Worm (Caenorhabditis elegans) whole organism, L4 larva: ENCODE data around the gene nhr-172.
"Not testable (repeated sequence)": the region's sequence is repeated elsewhere in the genome, so short reads cannot be mapped to it uniquely, and the experiment has no call there.

Experiments
- D1046.2 ChIP-seq: fragments of 200-800 bp; sonication (Bioruptor generic); IDR thresholded peaks from 2 replicates; pipeline ENCODE4 v1.3.6; 2022; ENCODE audit warnings: missing genetic modification characterization, missing compliant biosample characterization
- F26F4.8 ChIP-seq: fragments of 200-800 bp; sonication (Bioruptor generic); conservative IDR thresholded peaks from 2 replicates; pipeline ENCODE4 v1.3.6; 2022; ENCODE audit warnings: missing genetic modification characterization, missing compliant biosample characterization
- F44E2.7 ChIP-seq: fragments of 200-800 bp; sonication (Bioruptor generic); IDR thresholded peaks from 2 replicates; pipeline ENCODE4 v2.1.2; 2022; ENCODE audit warnings: missing genetic modification characterization, missing compliant biosample characterization
- F49E8.2 ChIP-seq: sonication (generic microtip); optimal IDR thresholded peaks from 2 replicates; lab custom pipeline; 2016; ENCODE audit warnings: missing compliant biosample characterization, mild to moderate bottlenecking, missing genetic modification characterization, borderline replicate concordance
- R02D3.7 ChIP-seq: fragments of 150-350 bp; sonication (generic microtip); optimal IDR thresholded peaks from 3 replicates; lab custom pipeline; 2014; ENCODE audit warnings: missing biosample characterization, missing genetic modification characterization
- T20F7.1 ChIP-seq: fragments of 200-800 bp; sonication (Bioruptor generic); optimal IDR thresholded peaks from 2 replicates; lab custom pipeline; 2018; ENCODE audit warnings: mild to moderate bottlenecking, missing genetic modification characterization, missing compliant biosample characterization
- Y105C5A.15 ChIP-seq: fragments of 200-800 bp; sonication (Bioruptor generic); IDR thresholded peaks from 2 replicates; pipeline ENCODE4 v1.3.6; 2022; ENCODE audit warnings: missing genetic modification characterization, missing compliant biosample characterization
- Y48G9A.11 ChIP-seq: fragments of 200-800 bp; sonication (Bioruptor generic); IDR thresholded peaks from 2 replicates; pipeline ENCODE4 v1.3.6; 2022; ENCODE audit warnings: missing genetic modification reagents, missing genetic modification characterization, missing compliant biosample characterization
- Y75B8A.6 ChIP-seq: fragments of 200-800 bp; sonication (Bioruptor generic); IDR thresholded peaks from 2 replicates; pipeline ENCODE4 v1.3.6; 2022; ENCODE audit warnings: missing genetic modification reagents, missing genetic modification characterization, missing compliant biosample characterization
- ZK337.2 ChIP-seq: fragments of 200-800 bp; sonication (Bioruptor generic); IDR thresholded peaks from 2 replicates; pipeline ENCODE4 v1.3.6; 2022; ENCODE audit warnings: missing genetic modification reagents, missing genetic modification characterization, missing compliant biosample characterization
- arid-1 ChIP-seq: fragments of 200-800 bp; sonication (Bioruptor generic); conservative IDR thresholded peaks from 2 replicates; pipeline ENCODE4 v1.3.6; 2022; ENCODE audit warnings: missing genetic modification reagents, missing genetic modification characterization, missing compliant biosample characterization
- ceh-20 ChIP-seq: fragments of 200-800 bp; sonication (Bioruptor generic); IDR thresholded peaks from 2 replicates; pipeline ENCODE4 v1.3.6; 2022; ENCODE audit warnings: missing genetic modification reagents, missing genetic modification characterization, missing compliant biosample characterization
- ceh-32 ChIP-seq: sonication (generic microtip); optimal IDR thresholded peaks from 2 replicates; lab custom pipeline; 2016; ENCODE audit warnings: mild to moderate bottlenecking, missing genetic modification characterization, missing compliant biosample characterization; ENCODE audit not compliant: poor library complexity
- ceh-44 ChIP-seq: fragments of 200-800 bp; sonication (Bioruptor generic); IDR thresholded peaks from 2 replicates; pipeline ENCODE4 v1.3.6; 2022; ENCODE audit warnings: missing genetic modification reagents, missing genetic modification characterization, missing compliant biosample characterization
- daf-16 ChIP-seq, 3 experiments: sonication (generic microtip); optimal IDR thresholded peaks; 2 replicates each; lab custom pipeline; 2016 to 2017; ENCODE audit warnings: missing genetic modification characterization in 3 of 3, missing genetic modification reagents in 3 of 3, mild to moderate bottlenecking in 2 of 3, missing compliant biosample characterization in 2 of 3, missing biosample characterization in 1 of 3, moderate library complexity in 1 of 3
- dmd-8 ChIP-seq: fragments of 200-800 bp; sonication (Bioruptor generic); IDR thresholded peaks from 2 replicates; pipeline ENCODE4 v1.3.6; 2022; ENCODE audit warnings: missing genetic modification characterization, missing compliant biosample characterization
- dmd-9 ChIP-seq: fragments of 200-800 bp; sonication (Bioruptor generic); IDR thresholded peaks from 2 replicates; pipeline ENCODE4 v1.3.6; 2022; ENCODE audit warnings: missing genetic modification reagents, missing genetic modification characterization, missing compliant biosample characterization
- duxl-1 ChIP-seq: sonication (generic microtip); optimal IDR thresholded peaks from 2 replicates; lab custom pipeline; 2016; ENCODE audit warnings: mild to moderate bottlenecking, missing genetic modification characterization, moderate library complexity, missing compliant biosample characterization; ENCODE audit not compliant: poor library complexity
- fkh-10 ChIP-seq: fragments of 150-350 bp; optimal IDR thresholded peaks from 2 replicates; lab custom pipeline; 2014; ENCODE audit warnings: missing biosample characterization, missing genetic modification reagents, missing genetic modification characterization
- lim-7 ChIP-seq: fragments of 200-800 bp; sonication (Bioruptor generic); IDR thresholded peaks from 2 replicates; pipeline ENCODE4 v1.3.6; 2022; ENCODE audit warnings: missing genetic modification characterization, missing compliant biosample characterization
- lin-1 ChIP-seq: fragments of 200-800 bp; sonication (Bioruptor generic); IDR thresholded peaks from 2 replicates; pipeline ENCODE4 v1.3.6; 2022; ENCODE audit warnings: missing genetic modification reagents, missing genetic modification characterization, missing compliant biosample characterization
- lir-3 ChIP-seq: sonication (generic microtip); optimal IDR thresholded peaks from 2 replicates; lab custom pipeline; 2016; ENCODE audit warnings: mild to moderate bottlenecking, missing genetic modification characterization, missing compliant biosample characterization
- madf-5 ChIP-seq, 2 experiments: fragments of 200-800 bp; sonication (Bioruptor generic); IDR thresholded peaks; 2 replicates each; pipeline ENCODE4 v1.3.6; 2022; ENCODE audit warnings: missing compliant biosample characterization in 2 of 2, missing genetic modification characterization in 2 of 2
- madf-9 ChIP-seq: fragments of 200-800 bp; sonication (Bioruptor generic); conservative IDR thresholded peaks from 2 replicates; pipeline ENCODE4 v1.3.6; 2022; ENCODE audit warnings: missing genetic modification reagents, missing genetic modification characterization, missing compliant biosample characterization
- mdt-29 ChIP-seq: fragments of 200-800 bp; sonication (Bioruptor generic); IDR thresholded peaks from 2 replicates; pipeline ENCODE4 v1.3.6; 2022; ENCODE audit warnings: missing genetic modification reagents, missing genetic modification characterization, missing compliant biosample characterization
- mep-1 ChIP-seq: fragments of 150-350 bp; sonication (generic microtip); optimal IDR thresholded peaks from 3 replicates; lab custom pipeline; 2014; ENCODE audit warnings: missing biosample characterization, missing genetic modification characterization
- mxl-2 ChIP-seq: fragments of 200-800 bp; sonication (Bioruptor generic); conservative IDR thresholded peaks from 2 replicates; pipeline ENCODE4 v1.3.6; 2022; ENCODE audit warnings: missing genetic modification reagents, missing genetic modification characterization, missing compliant biosample characterization
- nhr-11 ChIP-seq: fragments of 150-350 bp; optimal IDR thresholded peaks from 2 replicates; lab custom pipeline; 2014; ENCODE audit warnings: missing biosample characterization, missing genetic modification characterization
- nhr-111 ChIP-seq: fragments of 200-800 bp; sonication (Bioruptor generic); optimal IDR thresholded peaks from 2 replicates; lab custom pipeline; 2018; ENCODE audit warnings: mild to moderate bottlenecking, missing genetic modification characterization, missing compliant biosample characterization
- nhr-41 ChIP-seq: fragments of 200-800 bp; sonication (Bioruptor generic); IDR thresholded peaks from 2 replicates; pipeline ENCODE4 v1.3.6; 2022; ENCODE audit warnings: missing genetic modification reagents, missing genetic modification characterization, missing compliant biosample characterization
- nhr-42 ChIP-seq: fragments of 200-800 bp; sonication (Bioruptor generic); IDR thresholded peaks from 2 replicates; pipeline ENCODE4 v1.3.6; 2022; ENCODE audit warnings: missing genetic modification characterization, missing compliant biosample characterization
- nhr-48 ChIP-seq: sonication (generic microtip); optimal IDR thresholded peaks from 2 replicates; lab custom pipeline; 2016; ENCODE audit warnings: mild to moderate bottlenecking, missing genetic modification characterization, missing compliant biosample characterization
- nhr-77 ChIP-seq: fragments of 150-350 bp; optimal IDR thresholded peaks from 2 replicates; lab custom pipeline; 2014; ENCODE audit warnings: missing biosample characterization, missing genetic modification characterization
- pha-4 ChIP-seq, 2 experiments: fragments of 150-350 bp in 1 of 2; fragments of 200-800 bp in 1 of 2; sonication (Bioruptor generic) in 1 of 2; IDR thresholded peaks in 1 of 2; optimal IDR thresholded peaks in 1 of 2; 2 replicates each; pipeline versions ENCODE4 v1.3.6 to Lab custom; 2014 to 2022; ENCODE audit warnings: missing genetic modification characterization in 2 of 2, missing genetic modification reagents in 2 of 2, missing biosample characterization in 1 of 2, missing compliant biosample characterization in 1 of 2
- php-3 ChIP-seq: fragments of 200-800 bp; sonication (Bioruptor generic); IDR thresholded peaks from 2 replicates; pipeline ENCODE4 v1.3.6; 2022; ENCODE audit warnings: missing genetic modification reagents, missing genetic modification characterization, missing compliant biosample characterization
- set-16 ChIP-seq: fragments of 200-800 bp; sonication (Bioruptor generic); IDR thresholded peaks from 2 replicates; pipeline ENCODE4 v1.3.6; 2022; ENCODE audit warnings: missing genetic modification reagents, missing genetic modification characterization, missing compliant biosample characterization
- snpc-1.2 ChIP-seq: fragments of 200-800 bp; sonication (Bioruptor generic); IDR thresholded peaks from 2 replicates; pipeline ENCODE4 v1.3.6; 2022; ENCODE audit warnings: missing genetic modification reagents, missing genetic modification characterization, missing compliant biosample characterization
- snpc-4 ChIP-seq: fragments of 150-350 bp; optimal IDR thresholded peaks from 2 replicates; lab custom pipeline; 2014; ENCODE audit warnings: missing biosample characterization, missing genetic modification characterization
- spr-1 ChIP-seq: sonication (generic microtip); optimal IDR thresholded peaks from 2 replicates; lab custom pipeline; 2016; ENCODE audit warnings: mild to moderate bottlenecking, missing genetic modification characterization, missing compliant biosample characterization
- spr-3 ChIP-seq: fragments of 200-800 bp; sonication (Bioruptor generic); optimal IDR thresholded peaks from 2 replicates; lab custom pipeline; 2018; ENCODE audit warnings: mild to moderate bottlenecking, missing genetic modification characterization, missing compliant biosample characterization
- tra-1 ChIP-seq: fragments of 200-800 bp; sonication (Bioruptor generic); IDR thresholded peaks from 2 replicates; pipeline ENCODE4 v1.3.6; 2022; ENCODE audit warnings: missing genetic modification reagents, missing genetic modification characterization, missing compliant biosample characterization
- vab-7 ChIP-seq: fragments of 200-800 bp; sonication (Bioruptor generic); IDR thresholded peaks from 2 replicates; pipeline ENCODE4 v1.3.6; 2022; ENCODE audit warnings: missing genetic modification reagents, missing genetic modification characterization, missing compliant biosample characterization
- zfp-2 ChIP-seq: sonication (generic microtip); optimal IDR thresholded peaks from 2 replicates; lab custom pipeline; 2016; ENCODE audit warnings: mild to moderate bottlenecking, missing genetic modification characterization, missing compliant biosample characterization

nhr-172 gene

ce11 chrV:7548499-7548898, 39.7 kb downstream of the nhr-172 start:
- TF ChIP-seq dmd-8 (GFP tag; lab: Robert Waterston, UW) (peak; percentile 95), Y105C5A.15 (GFP tag; lab: Robert Waterston, UW) (peak; percentile 87), ceh-20 (GFP tag; lab: Robert Waterston, UW) (0 out of 2 replicates have a peak, but pooled peaks have one; percentile 59), D1046.2 (peak; percentile 81; the same call in 1 of the 2 replicates), lin-1 (peak; percentile 85), nhr-41 (peak; percentile 73; the same call in 1 of the 2 replicates), lir-3 (tag; lab: Kevin White, UChicago) (peak; percentile 0), F26F4.8 (GFP tag; lab: Robert Waterston, UW) (peak; percentile 95), nhr-42 (GFP tag; lab: Robert Waterston, UW) (peak; percentile 62; the same call in 1 of the 2 replicates), Y75B8A.6 (GFP tag; lab: Robert Waterston, UW) (0 out of 2 replicates have a peak, but pooled peaks have one; percentile 10), mxl-2 (0 out of 2 replicates have a peak, but pooled peaks have one; percentile 18), lim-7 (GFP tag; lab: Robert Waterston, UW) (peak; percentile 90), mdt-29 (GFP tag; lab: Robert Waterston, UW) (peak; percentile 71; the same call in 1 of the 2 replicates), ZK337.2 (GFP tag; lab: Robert Waterston, UW) (peak; percentile 73), ceh-44 (GFP tag; lab: Robert Waterston, UW) (peak; percentile 86), vab-7 (GFP tag; lab: Robert Waterston, UW) (peak; percentile 85), arid-1 (peak; percentile 85), php-3 (GFP tag; lab: Robert Waterston, UW) (0 out of 2 replicates have a peak, but pooled peaks have one; percentile 39), F44E2.7 (GFP tag; lab: Robert Waterston, UW) (peak; percentile 79), tra-1 (GFP tag; lab: Robert Waterston, UW) (peak; percentile 66; the same call in 1 of the 2 replicates), dmd-9 (peak; percentile 76), madf-9 (GFP tag; lab: Robert Waterston, UW) (peak; percentile 74), snpc-1.2 (GFP tag; lab: Robert Waterston, UW) (peak; percentile 91), pha-4 (GFP tag; IDR thresholded peaks at IDR 0.05; lab: Robert Waterston, UW) (peak; percentile 78), Y48G9A.11 (GFP tag; lab: Robert Waterston, UW) (peak; percentile 78; the same call in 1 of the 2 replicates), madf-5 (GFP tag; IDR thresholded peaks at IDR 0.05; lab: Robert Waterston, UW) (peak in 1 of 2 experiments; percentile 76; a peak in 1 of 4 replicates)
- not testable (repeated sequence) for TF ChIP-seq pha-4 (tag; optimal IDR thresholded peaks at IDR 0.05; lab: Kevin White, UChicago)

ce11 chrV:7551821-7552220, 43.0 kb downstream of the nhr-172 start, which contains the start of gene F19F10.3:
TSS of gene F19F10.3 (plus strand) at chrV:7552121.
- TF ChIP-seq nhr-48 (tag; lab: Kevin White, UChicago) (no peak), R02D3.7 (no peak), nhr-42 (GFP tag; lab: Robert Waterston, UW) (no peak), ceh-20 (GFP tag; lab: Robert Waterston, UW) (no peak), snpc-1.2 (GFP tag; lab: Robert Waterston, UW) (no peak), ceh-32 (tag; lab: Kevin White, UChicago) (no peak), daf-16 (GFP tag; optimal IDR thresholded peaks at IDR 0.05; lab: Kevin White, UChicago) (no peak), daf-16 (tag; optimal IDR thresholded peaks at IDR 0.05; lab: Kevin White, UChicago) (no peak), spr-3 (GFP tag; lab: Kevin White, UChicago) (no peak), zfp-2 (tag; lab: Kevin White, UChicago) (no peak), fkh-10 (GFP tag; lab: Kevin White, UChicago) (no peak), nhr-111 (GFP tag; lab: Kevin White, UChicago) (no peak), snpc-4 (tag; lab: Kevin White, UChicago) (no peak), nhr-11 (tag; lab: Kevin White, UChicago) (no peak), nhr-77 (tag; lab: Kevin White, UChicago) (no peak), set-16 (no peak), mep-1 (tag; lab: Kevin White, UChicago) (no peak), duxl-1 (tag; lab: Kevin White, UChicago) (no peak), T20F7.1 (no peak), spr-1 (tag; lab: Kevin White, UChicago) (no peak), F49E8.2 (tag; lab: Kevin White, UChicago) (no peak)
